Worm (Caenorhabditis elegans) whole organism, L3 larva: ENCODE results near the gene Y48A6B.14.

ENCODE experiments used
- elt-1 ChIP-seq: fragments of 150-350 bp; optimal IDR thresholded peaks from 2 replicates; lab custom pipeline; 2014; ENCODE audit warnings: missing biosample characterization, missing genetic modification characterization
- fkh-10 ChIP-seq: sonication (generic microtip); optimal IDR thresholded peaks from 2 replicates; lab custom pipeline; 2017; ENCODE audit warnings: missing biosample characterization, missing genetic modification reagents, missing genetic modification characterization
- nhr-237 ChIP-seq: fragments of 150-350 bp; optimal IDR thresholded peaks from 2 replicates; lab custom pipeline; 2014; ENCODE audit warnings: missing biosample characterization, missing genetic modification characterization
- pha-4 ChIP-seq: fragments of 150-350 bp; optimal IDR thresholded peaks from 2 replicates; lab custom pipeline; 2014; ENCODE audit warnings: missing biosample characterization, missing genetic modification reagents, missing genetic modification characterization
- sea-2 ChIP-seq: fragments of 150-350 bp; sonication (generic microtip); optimal IDR thresholded peaks from 4 replicates; lab custom pipeline; 2014; ENCODE audit warnings: missing biosample characterization, missing genetic modification reagents, missing genetic modification characterization
- unc-39 ChIP-seq: sonication (generic microtip); optimal IDR thresholded peaks from 4 replicates; lab custom pipeline; 2017; ENCODE audit warnings: missing biosample characterization, missing genetic modification characterization
- unc-62 ChIP-seq: fragments of 150-350 bp; sonication (generic microtip); optimal IDR thresholded peaks from 4 replicates; lab custom pipeline; 2014; ENCODE audit warnings: missing biosample characterization, missing genetic modification reagents, missing genetic modification characterization

DNA sequence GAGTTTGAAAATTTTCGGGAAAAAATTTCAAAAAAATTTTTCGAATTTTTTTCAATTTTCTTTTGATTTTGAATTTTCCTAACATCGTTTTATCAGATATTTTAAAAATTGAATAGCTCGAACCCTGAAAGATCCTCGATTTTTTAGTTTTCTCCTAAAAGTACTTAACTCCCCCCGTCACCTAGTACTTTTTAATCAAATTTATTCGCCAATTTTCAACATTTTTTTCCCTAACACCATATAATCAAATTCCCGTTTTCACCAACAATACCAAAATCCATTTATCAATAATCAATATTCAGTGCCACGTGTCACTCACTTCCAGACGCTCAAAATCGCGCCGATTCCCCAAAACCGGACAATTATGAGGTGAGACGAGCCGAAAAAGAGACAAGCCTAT lies 19.1 kb upstream of the Y48A6B.14 start, which contains the start of gene kvs-4:
- TF ChIP-seq nhr-237 (no peak), unc-39 (tag; lab: Kevin White, UChicago) (no peak), unc-62 (no peak), elt-1 (tag; lab: Kevin White, UChicago) (no peak), fkh-10 (GFP tag; lab: Kevin White, UChicago) (no peak), pha-4 (tag; lab: Kevin White, UChicago) (no peak), sea-2 (no peak)
